Fruit fly (Drosophila melanogaster) whole organism, wandering third instar larva: ENCODE measurements around the gene ATPsynbeta.

Experiments used
- CG32264 ChIP-seq: fragments of 200-800 bp; sonication (Bioruptor generic); optimal IDR thresholded peaks from 2 replicates; lab custom pipeline; 2016; ENCODE audit warnings: missing biosample characterization, missing genetic modification characterization
- Dfd ChIP-seq: fragments of >200 bp; optimal IDR thresholded peaks from 2 replicates; lab custom pipeline; 2017; ENCODE audit warnings: missing biosample characterization, missing genetic modification characterization
- Hnf4 ChIP-seq: fragments of 200-800 bp; sonication (Bioruptor generic); optimal IDR thresholded peaks from 2 replicates; lab custom pipeline; 2016; ENCODE audit warnings: missing biosample characterization, mild to moderate bottlenecking, missing genetic modification characterization
- brk ChIP-seq: fragments of 200-800 bp; sonication (Bioruptor generic); optimal IDR thresholded peaks from 2 replicates; lab custom pipeline; 2016; ENCODE audit warnings: missing biosample characterization, mild to moderate bottlenecking, missing genetic modification characterization
- foxo ChIP-seq, 2 experiments: fragments of 200-800 bp; sonication (Bioruptor generic); optimal IDR thresholded peaks; 2 replicates in 1 of 2; 3 replicates in 1 of 2; lab custom pipeline; 2016 to 2017; ENCODE audit warnings: missing biosample characterization in 2 of 2, missing genetic modification characterization in 2 of 2
- h ChIP-seq: fragments of 200-800 bp; sonication (Bioruptor generic); optimal IDR thresholded peaks from 3 replicates; lab custom pipeline; 2016; ENCODE audit warnings: missing biosample characterization, mild to moderate bottlenecking, missing genetic modification characterization
- psq ChIP-seq: fragments of 200-800 bp; sonication (Bioruptor generic); optimal IDR thresholded peaks from 3 replicates; lab custom pipeline; 2017; ENCODE audit warnings: missing biosample characterization, mild to moderate bottlenecking, missing genetic modification characterization, moderate library complexity
- rgr ChIP-seq: fragments of 200-800 bp; sonication (Bioruptor generic); optimal IDR thresholded peaks from 3 replicates; lab custom pipeline; 2016; ENCODE audit warnings: missing biosample characterization, mild to moderate bottlenecking, missing genetic modification characterization
- tai ChIP-seq: sonication (Bioruptor generic); optimal IDR thresholded peaks from 2 replicates; lab custom pipeline; 2016; ENCODE audit warnings: missing biosample characterization, missing genetic modification characterization
- woc ChIP-seq: sonication (Bioruptor generic); optimal IDR thresholded peaks from 2 replicates; lab custom pipeline; 2016; ENCODE audit warnings: missing biosample characterization, mild to moderate bottlenecking, missing genetic modification characterization

DNA sequence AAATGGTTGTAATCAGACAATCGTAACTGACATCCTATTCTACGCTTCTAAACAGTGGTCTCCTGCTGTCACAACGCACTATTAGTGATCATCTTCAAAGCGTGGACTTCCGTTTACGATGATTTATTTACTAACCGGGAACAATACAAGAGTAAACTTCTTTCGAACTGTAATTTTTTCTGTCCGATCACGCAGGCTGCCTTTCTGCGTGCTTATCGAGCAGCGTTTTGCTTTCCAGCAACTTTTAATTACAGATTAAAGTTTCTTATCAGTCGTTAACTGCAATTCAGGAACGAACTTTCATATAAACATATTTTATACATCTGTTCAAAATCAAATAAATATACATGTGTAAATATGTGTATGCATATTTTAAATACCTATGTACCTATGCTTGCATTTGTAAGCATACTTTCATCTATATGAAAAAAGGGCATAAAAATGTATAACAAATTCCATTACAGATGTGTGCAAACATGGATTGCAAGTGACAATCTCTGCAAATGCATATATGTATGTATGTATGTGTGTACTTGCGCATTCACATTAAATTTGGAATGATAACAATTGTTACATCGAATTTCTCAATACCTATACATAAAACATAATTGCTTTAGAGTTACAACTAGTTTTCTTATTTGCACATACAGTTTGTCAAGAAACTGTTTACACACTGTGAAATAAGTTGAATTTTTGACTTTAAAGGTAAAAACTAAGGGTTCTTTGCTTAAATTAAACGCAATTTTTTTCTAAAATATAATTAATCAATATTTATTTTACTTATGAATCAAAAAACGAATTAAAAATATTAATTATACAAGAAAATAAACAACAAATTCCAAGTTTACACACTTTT lies 31.9 kb downstream of the ATPsynbeta start:
- TF ChIP-seq brk (GFP tag; lab: Kevin White, UChicago) (no peak), psq (GFP tag; lab: Kevin White, UChicago) (no peak), woc (GFP tag; lab: Kevin White, UChicago) (no peak), foxo (GFP tag; optimal IDR thresholded peaks at IDR 0.05; lab: Kevin White, UChicago) (no peak), h (GFP tag; lab: Kevin White, UChicago) (no peak), Dfd (GFP tag; lab: Kevin White, UChicago) (peak; percentile 50), rgr (GFP tag; lab: Kevin White, UChicago) (no peak), CG32264 (GFP tag; lab: Kevin White, UChicago) (no peak), Hnf4 (GFP tag; lab: Kevin White, UChicago) (no peak), tai (GFP tag; lab: Kevin White, UChicago) (no peak)
